Fruit fly (Drosophila melanogaster) whole organism, pupa: Measurements from ENCODE around the gene GlcAT-S.
A peak's percentile ranks its signal among the peaks of the same experiment; 100 is the strongest.

ENCODE experiments used
- CG10348 ChIP-seq: fragments of 200-800 bp; sonication (Bioruptor generic); IDR thresholded peaks from 2 replicates; pipeline ENCODE4 v1.3.6; 2022; ENCODE audit warnings: missing biosample characterization, missing genetic modification characterization
- CG12605 ChIP-seq: fragments of 200-800 bp; sonication (Bioruptor generic); IDR thresholded peaks from 2 replicates; pipeline ENCODE4 v1.3.6; 2022; ENCODE audit warnings: missing biosample characterization, missing genetic modification characterization
- CG13204 ChIP-seq: fragments of 200-800 bp; sonication (Bioruptor generic); optimal IDR thresholded peaks from 2 replicates; lab custom pipeline; 2018; ENCODE audit warnings: missing biosample characterization, mild to moderate bottlenecking, missing genetic modification characterization, moderate library complexity
- CG14655 ChIP-seq: fragments of 200-800 bp; sonication (Bioruptor generic); optimal IDR thresholded peaks from 3 replicates; lab custom pipeline; 2017; ENCODE audit warnings: mild to moderate bottlenecking, missing biosample characterization, missing genetic modification reagents, missing genetic modification characterization
- CG15710 ChIP-seq: fragments of 200-800 bp; sonication (Bioruptor generic); optimal IDR thresholded peaks from 2 replicates; lab custom pipeline; 2018; ENCODE audit warnings: missing biosample characterization, mild to moderate bottlenecking, missing genetic modification characterization, moderate library complexity
- CG17806 ChIP-seq: fragments of 200-800 bp; sonication (Bioruptor generic); optimal IDR thresholded peaks from 2 replicates; lab custom pipeline; 2018; ENCODE audit warnings: missing biosample characterization, mild to moderate bottlenecking, missing genetic modification characterization, moderate library complexity
- CG32121 ChIP-seq: fragments of 200-800 bp; sonication (Bioruptor generic); IDR thresholded peaks from 2 replicates; pipeline ENCODE4 v1.3.6; 2022; ENCODE audit warnings: missing biosample characterization, missing genetic modification characterization
- CG34367 ChIP-seq: fragments of 200-800 bp; sonication (Bioruptor generic); optimal IDR thresholded peaks from 2 replicates; lab custom pipeline; 2018; ENCODE audit warnings: missing biosample characterization, mild to moderate bottlenecking, missing genetic modification characterization
- CG4496 ChIP-seq: fragments of 200-800 bp; sonication (Bioruptor generic); IDR thresholded peaks from 3 replicates; pipeline ENCODE4 v1.3.6; 2022; ENCODE audit warnings: missing biosample characterization, missing genetic modification characterization
- CG8159 ChIP-seq: fragments of 200-800 bp; sonication (Bioruptor generic); optimal IDR thresholded peaks from 3 replicates; lab custom pipeline; 2018; ENCODE audit warnings: missing biosample characterization, mild to moderate bottlenecking, missing genetic modification characterization, moderate library complexity
- CG8301 ChIP-seq: fragments of 200-800 bp; sonication (Bioruptor generic); optimal IDR thresholded peaks from 2 replicates; lab custom pipeline; 2018; ENCODE audit warnings: missing biosample characterization, mild to moderate bottlenecking, missing genetic modification characterization
- CG9948 ChIP-seq: fragments of 200-800 bp; sonication (Bioruptor generic); optimal IDR thresholded peaks from 2 replicates; lab custom pipeline; 2018; ENCODE audit warnings: missing biosample characterization, mild to moderate bottlenecking, missing genetic modification characterization, moderate library complexity
- D1 ChIP-seq: fragments of 200-800 bp; sonication (Bioruptor generic); optimal IDR thresholded peaks from 2 replicates; lab custom pipeline; 2018; ENCODE audit warnings: missing biosample characterization, mild to moderate bottlenecking, missing genetic modification characterization, moderate library complexity
- EcR ChIP-seq: fragments of 200-800 bp; sonication (Bioruptor generic); optimal IDR thresholded peaks from 3 replicates; lab custom pipeline; 2019; ENCODE audit warnings: missing biosample characterization, missing genetic modification characterization, mild to moderate bottlenecking, moderate library complexity, missing genetic modification reagents
- Ets98B ChIP-seq: fragments of 200-800 bp; sonication (Bioruptor generic); IDR thresholded peaks from 2 replicates; pipeline ENCODE4 v1.3.6; 2022; ENCODE audit warnings: missing biosample characterization, missing genetic modification characterization
- Pif1A ChIP-seq: fragments of 200-800 bp; sonication (Bioruptor generic); optimal IDR thresholded peaks from 3 replicates; lab custom pipeline; 2016; ENCODE audit warnings: missing biosample characterization, missing genetic modification characterization
- Pif1B ChIP-seq: fragments of 200-800 bp; sonication (Bioruptor generic); optimal IDR thresholded peaks from 3 replicates; lab custom pipeline; 2016; ENCODE audit warnings: missing biosample characterization, missing genetic modification characterization
- Snoo ChIP-seq: fragments of 200-800 bp; sonication (Bioruptor generic); optimal IDR thresholded peaks from 3 replicates; lab custom pipeline; 2017; ENCODE audit warnings: missing biosample characterization, mild to moderate bottlenecking, missing genetic modification characterization, inconsistent platforms
- fd96Ca ChIP-seq: fragments of 200-800 bp; sonication (Bioruptor generic); IDR thresholded peaks from 3 replicates; pipeline ENCODE4 v1.3.6; 2022; ENCODE audit warnings: missing biosample characterization, missing genetic modification characterization
- gl ChIP-seq: fragments of 200-800 bp; sonication (Bioruptor generic); optimal IDR thresholded peaks from 2 replicates; lab custom pipeline; 2018; ENCODE audit warnings: missing biosample characterization, mild to moderate bottlenecking, missing genetic modification characterization
- rn ChIP-seq: fragments of 200-800 bp; sonication (Bioruptor generic); IDR thresholded peaks from 2 replicates; pipeline ENCODE4 v1.3.6; 2022; ENCODE audit warnings: missing biosample characterization, missing genetic modification characterization

Gene GlcAT-S

dm6 chr2L:9613006-9613690 is 3.1 kb upstream of the GlcAT-S start, which contains the start of gene Trx2:
Gene Trx2, plus strand, starts transcription at chr2L:9613166.
- TF ChIP-seq fd96Ca (GFP tag; lab: Robert Waterston, UW) (no peak), CG34367 (tag; lab: Kevin White, UChicago) (no peak), gl (tag; lab: Kevin White, UChicago) (no peak), Snoo (tag; lab: Kevin White, UChicago) (peak; percentile 16), Pif1B (GFP tag; lab: Kevin White, UChicago) (peak; percentile 23), CG17806 (tag; lab: Kevin White, UChicago) (no peak), rn (GFP tag; lab: Robert Waterston, UW) (no peak), EcR (GFP tag; lab: Kevin White, UChicago) (no peak), CG9948 (tag; lab: Kevin White, UChicago) (no peak), CG4496 (GFP tag; lab: Robert Waterston, UW) (peak; percentile 57), D1 (tag; lab: Kevin White, UChicago) (no peak), Ets98B (GFP tag; lab: Robert Waterston, UW) (peak; percentile 46; the same call in 1 of the 2 replicates), CG14655 (no peak), CG10348 (no peak), Pif1A (GFP tag; lab: Kevin White, UChicago) (peak; percentile 21), CG12605 (GFP tag; lab: Robert Waterston, UW) (peak; percentile 55; the same call in 1 of the 2 replicates), CG8159 (tag; lab: Kevin White, UChicago) (no peak), CG32121 (GFP tag; lab: Robert Waterston, UW) (no peak), CG15710 (tag; lab: Kevin White, UChicago) (no peak), CG13204 (GFP tag; lab: Kevin White, UChicago) (peak; percentile 40), CG8301 (tag; lab: Kevin White, UChicago) (no peak)

dm6 chr2L:9613922-9614321 is 2.3 kb upstream of the GlcAT-S start:
- TF ChIP-seq CG4496 (GFP tag; lab: Robert Waterston, UW), result peak; percentile 50; the same call in 2 of the 3 replicates
- TF ChIP-seq fd96Ca (GFP tag; lab: Robert Waterston, UW), result no peak
- TF ChIP-seq Snoo (tag; lab: Kevin White, UChicago), result peak; percentile 2
- peak; percentile 33; the same call in 1 of the 2 replicates for TF ChIP-seq CG32121 (GFP tag; lab: Robert Waterston, UW)
- peak; percentile 17 for TF ChIP-seq CG8159 (tag; lab: Kevin White, UChicago)
- TF ChIP-seq CG15710 (tag; lab: Kevin White, UChicago), result no peak
- TF ChIP-seq CG14655, result peak; percentile 17
- TF ChIP-seq Ets98B (GFP tag; lab: Robert Waterston, UW), result peak; percentile 27; the same call in 1 of the 2 replicates
- TF ChIP-seq, all 21 proteins: peak for 6

- TF ChIP-seq CG10348 (no peak), EcR (GFP tag; lab: Kevin White, UChicago) (no peak), rn (GFP tag; lab: Robert Waterston, UW) (no peak), CG4496 (GFP tag; lab: Robert Waterston, UW) (no peak), CG8301 (tag; lab: Kevin White, UChicago) (no peak), CG17806 (tag; lab: Kevin White, UChicago) (no peak), CG14655 (no peak), CG32121 (GFP tag; lab: Robert Waterston, UW) (no peak), CG13204 (GFP tag; lab: Kevin White, UChicago) (no peak), Snoo (tag; lab: Kevin White, UChicago) (no peak), CG34367 (tag; lab: Kevin White, UChicago) (no peak), Ets98B (GFP tag; lab: Robert Waterston, UW) (no peak), CG8159 (tag; lab: Kevin White, UChicago) (no peak), fd96Ca (GFP tag; lab: Robert Waterston, UW) (no peak), Pif1A (GFP tag; lab: Kevin White, UChicago) (no peak), Pif1B (GFP tag; lab: Kevin White, UChicago) (no peak), D1 (tag; lab: Kevin White, UChicago) (no peak), gl (tag; lab: Kevin White, UChicago) (no peak), CG15710 (tag; lab: Kevin White, UChicago) (no peak)
These were observed 1.5 kb upstream of the GlcAT-S start for dm6 chr2L:9614674-9615258.

dm6 chr2L:9615561-9615960 is 708 bp upstream of the GlcAT-S start:
- TF ChIP-seq CG34367 (tag; lab: Kevin White, UChicago) (no peak), rn (GFP tag; lab: Robert Waterston, UW) (no peak), CG9948 (tag; lab: Kevin White, UChicago) (no peak), CG32121 (GFP tag; lab: Robert Waterston, UW) (no peak), CG10348 (no peak), CG8301 (tag; lab: Kevin White, UChicago) (no peak), Snoo (tag; lab: Kevin White, UChicago) (no peak), Pif1A (GFP tag; lab: Kevin White, UChicago) (no peak), CG4496 (GFP tag; lab: Robert Waterston, UW) (no peak), D1 (tag; lab: Kevin White, UChicago) (no peak), CG15710 (tag; lab: Kevin White, UChicago) (no peak), CG14655 (no peak), Ets98B (GFP tag; lab: Robert Waterston, UW) (no peak)
- TF ChIP-seq, all 21 proteins: peak for 0

- TF ChIP-seq Pif1B (GFP tag; lab: Kevin White, UChicago) (peak; percentile 26), CG15710 (tag; lab: Kevin White, UChicago) (peak; percentile 0), Snoo (tag; lab: Kevin White, UChicago) (peak; percentile 40), EcR (GFP tag; lab: Kevin White, UChicago) (no peak), CG10348 (no peak), CG4496 (GFP tag; lab: Robert Waterston, UW) (peak; percentile 72; the same call in 2 of the 3 replicates), CG34367 (tag; lab: Kevin White, UChicago) (peak; percentile 17), CG32121 (GFP tag; lab: Robert Waterston, UW) (peak; percentile 69), CG9948 (tag; lab: Kevin White, UChicago) (no peak), CG14655 (no peak), fd96Ca (GFP tag; lab: Robert Waterston, UW) (peak; percentile 35; the same call in 1 of the 3 replicates), gl (tag; lab: Kevin White, UChicago) (no peak), CG8301 (tag; lab: Kevin White, UChicago) (no peak), Pif1A (GFP tag; lab: Kevin White, UChicago) (no peak), CG13204 (GFP tag; lab: Kevin White, UChicago) (no peak), CG12605 (GFP tag; lab: Robert Waterston, UW) (peak; percentile 69), Ets98B (GFP tag; lab: Robert Waterston, UW) (peak; percentile 76), rn (GFP tag; lab: Robert Waterston, UW) (no peak), CG17806 (tag; lab: Kevin White, UChicago) (no peak), D1 (tag; lab: Kevin White, UChicago) (peak; percentile 20), CG8159 (tag; lab: Kevin White, UChicago) (no peak)
These were observed 385 bp downstream of the GlcAT-S start for dm6 chr2L:9616654-9617053.
